Worm (Caenorhabditis elegans) whole organism, L4 larva: ENCODE measurements around the gene sri-77.
"Not testable (repeated sequence)": the region's sequence is repeated elsewhere in the genome, so short reads cannot be mapped to it uniquely, and the experiment has no call there.

Experiments used
- F26F4.8 ChIP-seq: fragments of 200-800 bp; sonication (Bioruptor generic); conservative IDR thresholded peaks from 2 replicates; pipeline ENCODE4 v1.3.6; 2022; ENCODE audit warnings: missing genetic modification characterization, missing compliant biosample characterization
- Y5F2A.4 ChIP-seq: fragments of 200-800 bp; sonication (Bioruptor generic); optimal IDR thresholded peaks from 2 replicates; lab custom pipeline; 2018; ENCODE audit warnings: mild to moderate bottlenecking, missing genetic modification characterization, missing compliant biosample characterization
- ZK337.2 ChIP-seq: fragments of 200-800 bp; sonication (Bioruptor generic); IDR thresholded peaks from 2 replicates; pipeline ENCODE4 v1.3.6; 2022; ENCODE audit warnings: missing genetic modification reagents, missing genetic modification characterization, missing compliant biosample characterization
- ZK546.5 ChIP-seq, 2 experiments: sonication (generic microtip); optimal IDR thresholded peaks; 2 replicates each; lab custom pipeline; 2017; ENCODE audit warnings: missing biosample characterization in 2 of 2, missing genetic modification characterization in 2 of 2
- aha-1 ChIP-seq: fragments of 150-350 bp; peaks from one replicate; lab custom pipeline; 2014; ENCODE audit warnings: missing biosample characterization, missing genetic modification characterization
- arid-1 ChIP-seq: fragments of 200-800 bp; sonication (Bioruptor generic); conservative IDR thresholded peaks from 2 replicates; pipeline ENCODE4 v1.3.6; 2022; ENCODE audit warnings: missing genetic modification reagents, missing genetic modification characterization, missing compliant biosample characterization
- ceh-62 ChIP-seq: sonication (generic microtip); optimal IDR thresholded peaks from 2 replicates; lab custom pipeline; 2017; ENCODE audit warnings: missing biosample characterization, missing genetic modification characterization
- ctbp-1 ChIP-seq: fragments of 200-800 bp; sonication (Bioruptor generic); IDR thresholded peaks from 2 replicates; pipeline ENCODE4 v1.3.6; 2022; ENCODE audit warnings: missing genetic modification reagents, missing genetic modification characterization, missing compliant biosample characterization
- daf-12 ChIP-seq: fragments of 150-350 bp; optimal IDR thresholded peaks from 2 replicates; lab custom pipeline; 2014; ENCODE audit warnings: missing biosample characterization, missing genetic modification reagents, missing genetic modification characterization
- egl-27 ChIP-seq: sonication (generic microtip); optimal IDR thresholded peaks from 3 replicates; lab custom pipeline; 2017; ENCODE audit warnings: missing biosample characterization, missing genetic modification reagents, missing genetic modification characterization
- egl-43 ChIP-seq: fragments of 200-800 bp; sonication (Bioruptor generic); IDR thresholded peaks from 2 replicates; pipeline ENCODE4 v1.3.6; 2022; ENCODE audit warnings: missing genetic modification reagents, missing genetic modification characterization, missing compliant biosample characterization
- hif-1 ChIP-seq, 2 experiments: sonication (generic microtip); optimal IDR thresholded peaks; 2 replicates each; lab custom pipeline; 2016 to 2017; ENCODE audit warnings: missing compliant biosample characterization in 2 of 2, missing genetic modification characterization in 2 of 2, missing genetic modification reagents in 2 of 2, missing genotype in 2 of 2, mild to moderate bottlenecking in 1 of 2
- lim-7 ChIP-seq: fragments of 200-800 bp; sonication (Bioruptor generic); IDR thresholded peaks from 2 replicates; pipeline ENCODE4 v1.3.6; 2022; ENCODE audit warnings: missing genetic modification characterization, missing compliant biosample characterization
- lin-38 ChIP-seq: fragments of 200-800 bp; sonication (Bioruptor generic); IDR thresholded peaks from 2 replicates; pipeline ENCODE4 v1.3.6; 2022; ENCODE audit warnings: missing genetic modification reagents, missing genetic modification characterization, missing compliant biosample characterization
- mdl-1 ChIP-seq, 2 experiments: fragments of 150-350 bp in 1 of 2; sonication (generic microtip) in 1 of 2; optimal IDR thresholded peaks; 2 replicates each; lab custom pipeline; 2014 to 2017; ENCODE audit warnings: missing biosample characterization in 2 of 2, missing genetic modification characterization in 2 of 2
- mes-2 ChIP-seq: sonication (generic microtip); optimal IDR thresholded peaks from 2 replicates; lab custom pipeline; 2016; ENCODE audit warnings: missing genotype, mild to moderate bottlenecking, missing genetic modification characterization, missing compliant biosample characterization; ENCODE audit not compliant: poor library complexity, severe bottlenecking
- nhr-10 ChIP-seq: fragments of 150-350 bp; optimal IDR thresholded peaks from 2 replicates; lab custom pipeline; 2014; ENCODE audit warnings: missing biosample characterization, missing genetic modification characterization
- nhr-237 ChIP-seq: sonication (generic microtip); optimal IDR thresholded peaks from 2 replicates; lab custom pipeline; 2017; ENCODE audit warnings: missing biosample characterization, missing genetic modification characterization
- nhr-41 ChIP-seq: fragments of 200-800 bp; sonication (Bioruptor generic); IDR thresholded peaks from 2 replicates; pipeline ENCODE4 v1.3.6; 2022; ENCODE audit warnings: missing genetic modification reagents, missing genetic modification characterization, missing compliant biosample characterization
- nhr-48 ChIP-seq: sonication (generic microtip); optimal IDR thresholded peaks from 2 replicates; lab custom pipeline; 2016; ENCODE audit warnings: mild to moderate bottlenecking, missing genetic modification characterization, missing compliant biosample characterization
- nhr-6 ChIP-seq: fragments of 150-350 bp; optimal IDR thresholded peaks from 2 replicates; lab custom pipeline; 2014; ENCODE audit warnings: missing biosample characterization, missing genetic modification characterization
- nhr-76 ChIP-seq: fragments of 150-350 bp; optimal IDR thresholded peaks from 2 replicates; lab custom pipeline; 2014; ENCODE audit warnings: missing biosample characterization, missing genetic modification characterization
- nhr-77 ChIP-seq: fragments of 150-350 bp; optimal IDR thresholded peaks from 2 replicates; lab custom pipeline; 2014; ENCODE audit warnings: missing biosample characterization, missing genetic modification characterization
- php-3 ChIP-seq: fragments of 200-800 bp; sonication (Bioruptor generic); IDR thresholded peaks from 2 replicates; pipeline ENCODE4 v1.3.6; 2022; ENCODE audit warnings: missing genetic modification reagents, missing genetic modification characterization, missing compliant biosample characterization
- pqm-1 ChIP-seq: sonication (generic microtip); optimal IDR thresholded peaks from 2 replicates; lab custom pipeline; 2017; ENCODE audit warnings: missing biosample characterization, missing genetic modification characterization
- set-16 ChIP-seq: fragments of 200-800 bp; sonication (Bioruptor generic); IDR thresholded peaks from 2 replicates; pipeline ENCODE4 v1.3.6; 2022; ENCODE audit warnings: missing genetic modification reagents, missing genetic modification characterization, missing compliant biosample characterization
- skn-1 ChIP-seq: fragments of 150-350 bp; optimal IDR thresholded peaks from 2 replicates; lab custom pipeline; 2014; ENCODE audit warnings: missing biosample characterization, missing genetic modification characterization
- tag-97 ChIP-seq: fragments of 200-800 bp; sonication (Bioruptor generic); IDR thresholded peaks from 2 replicates; pipeline ENCODE4 v1.3.6; 2022; ENCODE audit warnings: missing genetic modification characterization, missing compliant biosample characterization
- unc-62 ChIP-seq, 3 experiments: fragments of 150-350 bp in 1 of 3; sonication (generic microtip); optimal IDR thresholded peaks in 2 of 3; peaks in 1 of 3; 1 replicate in 1 of 3; 2 replicates in 2 of 3; lab custom pipeline; 2014 to 2017; ENCODE audit warnings: missing biosample characterization in 3 of 3, missing genetic modification characterization in 3 of 3, missing genetic modification reagents in 3 of 3, missing genotype in 1 of 3
- zip-2 ChIP-seq: fragments of 150-350 bp; optimal IDR thresholded peaks from 2 replicates; lab custom pipeline; 2014; ENCODE audit warnings: missing biosample characterization, missing genetic modification characterization
- ztf-7 ChIP-seq: fragments of 150-350 bp; optimal IDR thresholded peaks from 2 replicates; lab custom pipeline; 2014; ENCODE audit warnings: missing biosample characterization, missing genetic modification characterization

Gene sri-77

DNA sequence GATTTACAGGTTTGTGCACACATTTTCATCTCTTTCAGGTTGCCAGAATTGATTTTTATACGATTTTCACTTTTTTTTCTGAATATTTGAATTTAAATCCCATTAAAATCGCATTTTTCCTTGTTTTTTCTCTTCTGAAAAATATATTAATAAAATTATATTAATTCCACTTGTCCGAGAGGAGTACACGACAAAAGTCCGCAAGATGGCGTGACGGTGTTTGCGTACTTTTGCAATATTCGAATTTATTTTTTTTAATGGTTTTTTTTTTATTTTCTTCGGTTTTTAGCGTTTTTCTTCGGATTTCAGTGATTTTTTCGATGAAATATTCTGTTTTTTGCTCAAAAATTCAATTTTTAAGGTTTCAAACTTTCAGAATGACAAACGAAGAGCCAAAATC, 40.3 kb downstream of the sri-77 start, which contains the start of gene usp-39 (continued):
- TF ChIP-seq mes-2 (tag; lab: Kevin White, UChicago) (peak; percentile 95), tag-97 (GFP tag; lab: Robert Waterston, UW) (no peak), ZK546.5 (tag; optimal IDR thresholded peaks at IDR 0.05; lab: Kevin White, UChicago) (no peak), lin-38 (peak; percentile 88), egl-27 (tag; lab: Kevin White, UChicago) (no peak), ZK337.2 (peak; percentile 56; the same call in 1 of the 2 replicates), skn-1 (tag; lab: Kevin White, UChicago) (no peak), lim-7 (GFP tag; lab: Robert Waterston, UW) (no peak), ztf-7 (no peak), arid-1 (0 out of 2 replicates have a peak, but pooled peaks have one; percentile 19), nhr-6 (tag; lab: Kevin White, UChicago) (no peak), aha-1 (tag; lab: Kevin White, UChicago) (no peak), ceh-62 (tag; lab: Kevin White, UChicago) (no peak), F26F4.8 (no peak), daf-12 (tag; lab: Kevin White, UChicago) (no peak), nhr-41 (GFP tag; lab: Robert Waterston, UW) (no peak), nhr-48 (tag; lab: Kevin White, UChicago) (no peak), egl-43 (no peak), mdl-1 (tag; optimal IDR thresholded peaks at IDR 0.05; lab: Kevin White, UChicago) (peak in 1 of 2 experiments; percentile 3), Y5F2A.4 (no peak)

DNA sequence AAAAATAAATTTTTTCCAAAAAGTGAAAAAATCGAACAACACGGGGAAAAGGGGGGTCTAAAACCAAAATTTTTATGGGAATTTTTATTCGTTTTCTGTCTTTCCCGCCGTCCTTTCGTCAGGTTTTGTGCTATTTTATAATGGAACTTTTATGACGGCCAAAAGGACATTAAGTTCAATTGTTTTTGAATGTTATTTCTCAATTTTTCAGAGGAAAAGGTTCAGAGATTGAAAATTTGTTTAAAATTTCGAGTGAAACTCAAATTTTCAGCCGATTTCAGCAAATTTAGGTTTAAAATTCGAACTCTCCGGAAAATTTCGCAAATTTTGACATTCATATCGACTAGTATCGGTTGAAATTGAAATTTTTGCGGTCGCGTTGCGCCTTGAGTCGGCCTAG, 41.2 kb downstream of the sri-77 start, which contains the start of gene nep-18:
Gene nep-18, minus strand, starts transcription at position 101 of the 400 bp plus-strand sequence.
- no peak for TF ChIP-seq aha-1 (tag; lab: Kevin White, UChicago)
- TF ChIP-seq hif-1 (tag; optimal IDR thresholded peaks at IDR 0.05; lab: Kevin White, UChicago), result no peak
- TF ChIP-seq nhr-237 (tag; lab: Kevin White, UChicago), result no peak
- no peak for TF ChIP-seq ctbp-1 (GFP tag; lab: Robert Waterston, UW)
- no peak for TF ChIP-seq nhr-76 (tag; lab: Kevin White, UChicago)
- TF ChIP-seq zip-2 (tag; lab: Kevin White, UChicago), result no peak
- no peak for TF ChIP-seq mdl-1 (tag; optimal IDR thresholded peaks at IDR 0.05; lab: Kevin White, UChicago)
- no peak for TF ChIP-seq unc-62 (GFP tag; optimal IDR thresholded peaks at IDR 0.05 in 1 of 2; lab: Kevin White, UChicago)
- TF ChIP-seq unc-62 (tag; optimal IDR thresholded peaks at IDR 0.05; lab: Kevin White, UChicago), result no peak
- no peak for TF ChIP-seq nhr-6 (tag; lab: Kevin White, UChicago)

DNA sequence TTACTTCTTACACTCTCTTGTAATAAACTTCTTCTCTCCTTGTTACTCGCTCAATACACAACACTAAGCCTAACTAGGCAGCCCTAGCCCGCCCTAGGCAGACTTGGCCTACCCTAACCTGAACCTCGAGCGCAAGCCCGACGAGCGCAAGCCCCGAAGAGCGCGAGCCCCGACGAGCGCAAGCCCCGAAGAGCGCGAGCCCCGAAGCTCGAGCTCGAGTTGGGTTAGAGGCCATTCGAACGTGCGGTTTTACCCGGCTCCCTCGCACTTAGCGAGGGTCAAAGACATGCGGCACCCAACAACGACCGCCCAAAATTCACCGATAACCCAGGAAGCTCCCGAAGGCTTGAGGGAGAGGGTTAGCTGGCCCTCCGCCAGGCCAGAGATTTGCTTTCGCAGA, 48.8 kb downstream of the sri-77 start:
- 0 out of 2 replicates have a peak, but pooled peaks have one; percentile 15 for TF ChIP-seq php-3 (GFP tag; lab: Robert Waterston, UW)
- peak; percentile 97 for TF ChIP-seq set-16 (GFP tag; lab: Robert Waterston, UW)
- TF ChIP-seq ctbp-1 (GFP tag; lab: Robert Waterston, UW), result 0 out of 2 replicates have a peak, but pooled peaks have one; percentile 8
- peak; percentile 38; the same call in 1 of the 2 replicates for TF ChIP-seq egl-43

DNA sequence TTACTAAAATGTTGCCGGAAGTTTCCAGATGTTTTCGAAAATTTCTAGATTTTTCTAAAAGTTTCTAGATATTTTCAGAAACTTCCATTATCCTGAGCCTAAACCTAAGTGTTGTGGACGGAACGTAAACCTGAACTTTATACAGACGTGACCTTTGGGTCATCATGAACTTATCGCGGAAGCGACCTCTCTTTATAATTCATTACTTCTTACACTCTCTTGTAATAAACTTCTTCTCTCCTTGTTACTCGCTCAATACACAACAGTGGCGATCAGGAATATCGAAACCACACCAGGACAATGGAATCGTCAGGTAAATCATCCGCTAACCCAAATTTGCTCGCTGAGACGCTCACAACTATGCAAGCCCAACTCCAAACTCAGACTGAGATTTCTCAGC, 51.6 kb downstream of the sri-77 start, which contains the start of gene K02F6.1:
Gene K02F6.1, plus strand, starts transcription at position 301 of the 400 bp plus-strand sequence.
- TF ChIP-seq pqm-1 (tag; lab: Kevin White, UChicago); nhr-10; nhr-77 (tag; lab: Kevin White, UChicago): not testable (repeated sequence)
